Comparison of ENCODE assay signal across 1 fruit fly cellular context in the genomic region with DNA sequence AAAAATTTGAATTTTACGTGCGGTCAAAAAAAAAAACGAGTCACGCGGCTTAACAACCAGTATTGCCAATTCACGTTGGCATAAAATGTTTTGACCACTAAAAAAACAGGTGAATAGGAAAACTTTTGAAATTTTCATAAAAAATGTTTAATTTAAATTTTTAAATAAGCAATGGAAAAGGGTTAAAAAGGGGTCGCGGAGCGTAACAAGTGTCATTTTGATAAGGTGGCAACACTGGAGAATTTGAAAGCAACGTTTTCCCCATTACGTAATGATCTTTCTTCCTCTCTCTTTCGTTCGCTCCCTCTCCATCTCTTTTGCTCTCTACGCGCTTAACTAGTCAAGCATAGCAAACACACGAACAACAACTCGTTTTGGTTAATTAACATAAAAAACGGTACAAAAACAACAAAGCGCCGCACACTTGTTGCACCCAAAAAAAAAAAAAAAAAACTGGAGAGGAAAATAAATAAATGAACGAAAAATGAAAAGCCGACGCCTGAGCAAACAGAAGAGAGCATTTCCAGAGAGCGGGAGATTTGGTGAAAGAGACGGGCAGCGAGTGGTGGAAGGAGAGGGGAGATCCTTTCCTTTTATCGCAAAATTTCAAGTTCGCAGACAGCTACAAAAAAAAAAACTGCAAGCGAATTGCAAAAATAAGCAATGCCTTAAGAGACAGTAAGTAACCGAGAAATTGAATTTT.
TF ChIP-seq lines count a peak whose summit lies in the region.

No protein-coding gene starts in this region.

TF ChIP-seq in whole organism, embryonic, 481 proteins besides CTCF, POLR2A, EP300 and RAD21 (continued from another document and continues in another):
- peak; percentile 64 for TF ChIP-seq caup (GFP tag; optimal IDR thresholded peaks at IDR 0.05; lab: Kevin White, UChicago; ENCODE audit: severe bottlenecking)
- peak; percentile 67 for TF ChIP-seq CG9932 (GFP tag; IDR thresholded peaks at IDR 0.05; lab: Robert Waterston, UW)
- peak; percentile 4 for TF ChIP-seq CG7271 (tag; optimal IDR thresholded peaks at IDR 0.05; lab: Kevin White, UChicago)
- TF ChIP-seq Gsc (GFP tag; IDR thresholded peaks at IDR 0.05; lab: Robert Waterston, UW), result no peak
- no peak for TF ChIP-seq CG13287 (GFP tag; IDR thresholded peaks at IDR 0.05; lab: Robert Waterston, UW; ENCODE audit: partially characterized antibody)
- peak; percentile 40 for TF ChIP-seq BtbVII (GFP tag; optimal IDR thresholded peaks at IDR 0.05; lab: Kevin White, UChicago)
- TF ChIP-seq Side (GFP tag; optimal IDR thresholded peaks at IDR 0.05; lab: Kevin White, UChicago), result peak; percentile 57
- peak; percentile 27 for TF ChIP-seq CG16815 (GFP tag; optimal IDR thresholded peaks at IDR 0.05; lab: Kevin White, UChicago)
- peak; percentile 44 for TF ChIP-seq CG33557 (GFP tag; optimal IDR thresholded peaks at IDR 0.05; lab: Kevin White, UChicago)
- TF ChIP-seq CG5953 (GFP tag; IDR thresholded peaks at IDR 0.05; lab: Robert Waterston, UW), result peak; percentile 66
- TF ChIP-seq CG10321 (GFP tag; IDR thresholded peaks at IDR 0.05; lab: Robert Waterston, UW), result 0 out of 2 replicates have a peak, but pooled peaks have one; percentile 15
- peak; percentile 66 for TF ChIP-seq Nf-YA (GFP tag; IDR thresholded peaks at IDR 0.05; lab: Robert Waterston, UW)
- TF ChIP-seq trh (GFP tag; optimal IDR thresholded peaks at IDR 0.05; lab: Kevin White, UChicago), result peak; percentile 38
- TF ChIP-seq rib (GFP tag; IDR thresholded peaks at IDR 0.05; lab: Robert Waterston, UW), result no peak
- peak; percentile 53; the same call in 1 of the 3 replicates for TF ChIP-seq CG11695 (GFP tag; IDR thresholded peaks at IDR 0.05; lab: Robert Waterston, UW)
- TF ChIP-seq cg (GFP tag; optimal IDR thresholded peaks at IDR 0.05; lab: Kevin White, UChicago), result no peak
- no peak for TF ChIP-seq CG16813 (GFP tag; IDR thresholded peaks at IDR 0.05; lab: Robert Waterston, UW; ENCODE audit: partially characterized antibody)
- no peak for TF ChIP-seq Dref (GFP tag; IDR thresholded peaks at IDR 0.05; lab: Robert Waterston, UW)
- peak; percentile 45 for TF ChIP-seq CG9609 (GFP tag; optimal IDR thresholded peaks at IDR 0.05; lab: Kevin White, UChicago)
- no peak for TF ChIP-seq vnd (GFP tag; IDR thresholded peaks at IDR 0.05; lab: Robert Waterston, UW; ENCODE audit: partially characterized antibody)
- TF ChIP-seq Elba2 (GFP tag; optimal IDR thresholded peaks at IDR 0.05; lab: Kevin White, UChicago), result no peak
- TF ChIP-seq lov (optimal IDR thresholded peaks at IDR 0.05; lab: Kevin White, UChicago), result no peak
- TF ChIP-seq lov (GFP tag; IDR thresholded peaks at IDR 0.05; lab: Robert Waterston, UW), result no peak
- TF ChIP-seq repo (GFP tag; optimal IDR thresholded peaks at IDR 0.05; lab: Kevin White, UChicago), result peak; percentile 32
- TF ChIP-seq Fer3 (tag; optimal IDR thresholded peaks at IDR 0.05; lab: Kevin White, UChicago), result peak; percentile 63
- TF ChIP-seq CG1603 (tag; optimal IDR thresholded peaks at IDR 0.05; lab: Kevin White, UChicago), result peak; percentile 64
- TF ChIP-seq CG6683 (GFP tag; optimal IDR thresholded peaks at IDR 0.05; lab: Kevin White, UChicago), result peak; percentile 49
- TF ChIP-seq dati (GFP tag; IDR thresholded peaks at IDR 0.05; lab: Robert Waterston, UW), result 0 out of 2 replicates have a peak, but pooled peaks have one; percentile 52
- TF ChIP-seq NFAT (GFP tag; IDR thresholded peaks at IDR 0.05; lab: Robert Waterston, UW), result 0 out of 2 replicates have a peak, but pooled peaks have one; percentile 9
- peak; percentile 36; the same call in 1 of the 2 replicates for TF ChIP-seq CG31224 (GFP tag; IDR thresholded peaks at IDR 0.05; lab: Robert Waterston, UW)
- TF ChIP-seq al (GFP tag; IDR thresholded peaks at IDR 0.05; lab: Robert Waterston, UW), result 0 out of 2 replicates have a peak, but pooled peaks have one; percentile 30
- peak; percentile 73 for TF ChIP-seq ewg (GFP tag; optimal IDR thresholded peaks at IDR 0.05; lab: Kevin White, UChicago)
- TF ChIP-seq CG14050 (GFP tag; IDR thresholded peaks at IDR 0.05; lab: Robert Waterston, UW), result peak; percentile 66; the same call in 2 of the 3 replicates
- TF ChIP-seq CG7963 (GFP tag; IDR thresholded peaks at IDR 0.05; lab: Robert Waterston, UW; ENCODE audit: partially characterized antibody), result no peak
- peak; percentile 65; the same call in 1 of the 2 replicates for TF ChIP-seq CG14014 (GFP tag; IDR thresholded peaks at IDR 0.05; lab: Robert Waterston, UW)
- TF ChIP-seq Ptx1 (GFP tag; IDR thresholded peaks at IDR 0.05; lab: Robert Waterston, UW), result peak; percentile 83
- 0 out of 3 replicates have a peak, but pooled peaks have one; percentile 38 for TF ChIP-seq sr (GFP tag; IDR thresholded peaks at IDR 0.05; lab: Robert Waterston, UW)
- TF ChIP-seq CG1792 (GFP tag; optimal IDR thresholded peaks at IDR 0.05; lab: Kevin White, UChicago), result no peak
- TF ChIP-seq Asciz (GFP tag; optimal IDR thresholded peaks at IDR 0.05; lab: Kevin White, UChicago), result peak; percentile 86
- peak; percentile 70 for TF ChIP-seq ranshi (GFP tag; IDR thresholded peaks at IDR 0.05; lab: Robert Waterston, UW)
- peak; percentile 7 for TF ChIP-seq exex (tag; optimal IDR thresholded peaks at IDR 0.05; lab: Kevin White, UChicago)
- TF ChIP-seq Camta (GFP tag; optimal IDR thresholded peaks at IDR 0.05; lab: Kevin White, UChicago), result peak; percentile 61
- TF ChIP-seq br (optimal IDR thresholded peaks at IDR 0.05; lab: Kevin White, UChicago), result no peak
- TF ChIP-seq CG8089 (GFP tag; optimal IDR thresholded peaks at IDR 0.05; lab: Kevin White, UChicago), result peak; percentile 19
- peak; percentile 3 for TF ChIP-seq Dp (GFP tag; optimal IDR thresholded peaks at IDR 0.05; lab: Kevin White, UChicago)
- TF ChIP-seq slp2 (GFP tag; optimal IDR thresholded peaks at IDR 0.05; lab: Kevin White, UChicago), result peak; percentile 62
- TF ChIP-seq salm (tag; optimal IDR thresholded peaks at IDR 0.05; lab: Kevin White, UChicago), result peak; percentile 77
- TF ChIP-seq onecut (GFP tag; IDR thresholded peaks at IDR 0.05; lab: Robert Waterston, UW), result peak; percentile 63
- peak; percentile 71 for TF ChIP-seq Atf6 (GFP tag; IDR thresholded peaks at IDR 0.05; lab: Robert Waterston, UW)
- TF ChIP-seq z (GFP tag; IDR thresholded peaks at IDR 0.05; lab: Robert Waterston, UW), result peak; percentile 62; the same call in 1 of the 3 replicates
- peak; percentile 57; the same call in 1 of the 3 replicates for TF ChIP-seq Dbx (GFP tag; IDR thresholded peaks at IDR 0.05; lab: Robert Waterston, UW)
- TF ChIP-seq CG3995 (GFP tag; optimal IDR thresholded peaks at IDR 0.05; lab: Kevin White, UChicago), result peak; percentile 28
- TF ChIP-seq CG12236 (GFP tag; optimal IDR thresholded peaks at IDR 0.05; lab: Kevin White, UChicago), result peak; percentile 39
- no peak for TF ChIP-seq CG2129 (GFP tag; IDR thresholded peaks at IDR 0.05; lab: Robert Waterston, UW; ENCODE audit: partially characterized antibody)
- TF ChIP-seq org-1 (GFP tag; optimal IDR thresholded peaks at IDR 0.05; lab: Kevin White, UChicago), result peak; percentile 49
- peak; percentile 39 for TF ChIP-seq TFAM (GFP tag; optimal IDR thresholded peaks at IDR 0.05; lab: Kevin White, UChicago)
- peak; percentile 50 for TF ChIP-seq Atf3 (GFP tag; optimal IDR thresholded peaks at IDR 0.05; lab: Kevin White, UChicago)
- TF ChIP-seq dysf (GFP tag; IDR thresholded peaks at IDR 0.05; lab: Robert Waterston, UW), result peak; percentile 73
- no peak for TF ChIP-seq HmgD (GFP tag; optimal IDR thresholded peaks at IDR 0.05; lab: Kevin White, UChicago)
- TF ChIP-seq fd64A (GFP tag; optimal IDR thresholded peaks at IDR 0.05; lab: Kevin White, UChicago), result peak; percentile 26
- TF ChIP-seq CG7372 (GFP tag; IDR thresholded peaks at IDR 0.05; lab: Robert Waterston, UW), result peak; percentile 56; the same call in 1 of the 2 replicates
- peak; percentile 69; the same call in 2 of the 3 replicates for TF ChIP-seq CG11093 (GFP tag; IDR thresholded peaks at IDR 0.05; lab: Robert Waterston, UW)
- TF ChIP-seq CG34422 (GFP tag; IDR thresholded peaks at IDR 0.05; lab: Robert Waterston, UW), result peak; percentile 58; the same call in 1 of the 3 replicates
- peak; percentile 79 for TF ChIP-seq lmd (GFP tag; IDR thresholded peaks at IDR 0.05; lab: Robert Waterston, UW)
- peak; percentile 55; the same call in 1 of the 2 replicates for TF ChIP-seq CG8765 (GFP tag; IDR thresholded peaks at IDR 0.05; lab: Robert Waterston, UW)
- TF ChIP-seq Abd-B (GFP tag; optimal IDR thresholded peaks at IDR 0.05; lab: Kevin White, UChicago), result peak; percentile 59
- TF ChIP-seq E2f1 (GFP tag; IDR thresholded peaks at IDR 0.05; lab: Robert Waterston, UW), result peak; percentile 50; the same call in 1 of the 2 replicates
- TF ChIP-seq CG1832 (GFP tag; optimal IDR thresholded peaks at IDR 0.05; lab: Kevin White, UChicago), result no peak
- no peak for TF ChIP-seq CG3726 (GFP tag; IDR thresholded peaks at IDR 0.05; lab: Robert Waterston, UW)
- peak; percentile 8 for TF ChIP-seq CG10274 (GFP tag; optimal IDR thresholded peaks at IDR 0.05; lab: Kevin White, UChicago)
- TF ChIP-seq CG10654 (GFP tag; optimal IDR thresholded peaks at IDR 0.05; lab: Kevin White, UChicago), result peak; percentile 58
- TF ChIP-seq bcd (GFP tag; optimal IDR thresholded peaks at IDR 0.05; lab: Kevin White, UChicago), result peak; percentile 79
- TF ChIP-seq gem (tag; optimal IDR thresholded peaks at IDR 0.05; lab: Kevin White, UChicago), result peak; percentile 88
- TF ChIP-seq Taf1 (GFP tag; IDR thresholded peaks at IDR 0.05; lab: Robert Waterston, UW), result no peak
- peak; percentile 42; the same call in 1 of the 2 replicates for TF ChIP-seq MBD-R2 (GFP tag; IDR thresholded peaks at IDR 0.05; lab: Robert Waterston, UW)
- TF ChIP-seq CG6654 (GFP tag; optimal IDR thresholded peaks at IDR 0.05; lab: Kevin White, UChicago), result peak; percentile 49
- TF ChIP-seq CG17802 (tag; optimal IDR thresholded peaks at IDR 0.05; lab: Kevin White, UChicago), result peak; percentile 59
- TF ChIP-seq CG30431 (GFP tag; optimal IDR thresholded peaks at IDR 0.05; lab: Kevin White, UChicago), result peak; percentile 64
- peak; percentile 52 for TF ChIP-seq CG10959 (GFP tag; IDR thresholded peaks at IDR 0.05; lab: Robert Waterston, UW)
- TF ChIP-seq CG31441 (GFP tag; IDR thresholded peaks at IDR 0.05; lab: Robert Waterston, UW), result peak; percentile 85
- TF ChIP-seq wor (GFP tag; IDR thresholded peaks at IDR 0.05; lab: Robert Waterston, UW), result peak; percentile 76
- TF ChIP-seq CG9215 (GFP tag; IDR thresholded peaks at IDR 0.05; lab: Robert Waterston, UW), result 0 out of 2 replicates have a peak, but pooled peaks have one; percentile 16
- TF ChIP-seq CG4730 (GFP tag; IDR thresholded peaks at IDR 0.05; lab: Robert Waterston, UW), result peak; percentile 52; the same call in 1 of the 2 replicates
- peak; percentile 12; the same call in 1 of the 2 replicates for TF ChIP-seq gsb (GFP tag; IDR thresholded peaks at IDR 0.05; lab: Robert Waterston, UW)
- TF ChIP-seq Meics (GFP tag; optimal IDR thresholded peaks at IDR 0.05; lab: Kevin White, UChicago), result peak; percentile 66
- TF ChIP-seq CG31388 (GFP tag; optimal IDR thresholded peaks at IDR 0.05; lab: Kevin White, UChicago), result no peak
- TF ChIP-seq kah (GFP tag; optimal IDR thresholded peaks at IDR 0.05; lab: Kevin White, UChicago), result peak; percentile 78
- no peak for TF ChIP-seq tna (GFP tag; IDR thresholded peaks at IDR 0.05; lab: Robert Waterston, UW; ENCODE audit: partially characterized antibody)
- TF ChIP-seq fru (optimal IDR thresholded peaks at IDR 0.05; lab: Kevin White, UChicago), result no peak
- TF ChIP-seq shn (GFP tag; optimal IDR thresholded peaks at IDR 0.05; lab: Kevin White, UChicago), result peak; percentile 7
- TF ChIP-seq pan (optimal IDR thresholded peaks at IDR 0.05; lab: Kevin White, UChicago), result no peak
- peak in 1 of 2 experiments; percentile 82 for TF ChIP-seq pan (GFP tag; optimal IDR thresholded peaks at IDR 0.05 in 1 of 2, IDR thresholded peaks at IDR 0.05 in 1 of 2)
- peak in 1 of 2 experiments; percentile 82 for TF ChIP-seq Eip74EF (GFP tag; optimal IDR thresholded peaks at IDR 0.05; lab: Kevin White, UChicago)
- TF ChIP-seq Sox102F (GFP tag; optimal IDR thresholded peaks at IDR 0.05; lab: Kevin White, UChicago), result peak; percentile 92
- no peak for TF ChIP-seq Doc2 (GFP tag; IDR thresholded peaks at IDR 0.05; lab: Robert Waterston, UW)
- no peak for TF ChIP-seq hth (optimal IDR thresholded peaks at IDR 0.05; lab: Kevin White, UChicago)
- TF ChIP-seq run (tag; optimal IDR thresholded peaks at IDR 0.05; lab: Kevin White, UChicago), result peak; percentile 90
- peak; percentile 50 for TF ChIP-seq crc (GFP tag; optimal IDR thresholded peaks at IDR 0.05; lab: Kevin White, UChicago)
- TF ChIP-seq schlank (tag; optimal IDR thresholded peaks at IDR 0.05; lab: Kevin White, UChicago), result no peak
- TF ChIP-seq vvl (GFP tag; IDR thresholded peaks at IDR 0.05; lab: Robert Waterston, UW), result peak; percentile 91
- TF ChIP-seq Bgb (GFP tag; IDR thresholded peaks at IDR 0.05; lab: Robert Waterston, UW; ENCODE audit: partially characterized antibody), result no peak
- peak; percentile 41 for TF ChIP-seq pho (GFP tag; optimal IDR thresholded peaks at IDR 0.05; lab: Kevin White, UChicago)
- TF ChIP-seq CG1024 (GFP tag; IDR thresholded peaks at IDR 0.05; lab: Robert Waterston, UW), result peak; percentile 64
- TF ChIP-seq Awh (GFP tag; IDR thresholded peaks at IDR 0.05; lab: Robert Waterston, UW), result peak; percentile 69
- TF ChIP-seq Oaz (GFP tag; IDR thresholded peaks at IDR 0.05; lab: Robert Waterston, UW), result peak; percentile 21; the same call in 1 of the 2 replicates
- peak; percentile 74 for TF ChIP-seq CG12071 (GFP tag; optimal IDR thresholded peaks at IDR 0.05; lab: Kevin White, UChicago)
- peak; percentile 21; the same call in 1 of the 2 replicates for TF ChIP-seq wdn (GFP tag; IDR thresholded peaks at IDR 0.05; lab: Robert Waterston, UW)
- peak; percentile 74; the same call in 1 of the 3 replicates for TF ChIP-seq otp (GFP tag; IDR thresholded peaks at IDR 0.05; lab: Robert Waterston, UW)
- TF ChIP-seq phol (tag; optimal IDR thresholded peaks at IDR 0.05; lab: Kevin White, UChicago), result peak; percentile 88
- peak; percentile 62 for TF ChIP-seq Aef1 (GFP tag; IDR thresholded peaks at IDR 0.05; lab: Robert Waterston, UW)
- TF ChIP-seq gcm (GFP tag; optimal IDR thresholded peaks at IDR 0.05; lab: Kevin White, UChicago), result peak; percentile 78
- TF ChIP-seq psq (GFP tag; optimal IDR thresholded peaks at IDR 0.05; lab: Kevin White, UChicago), result peak; percentile 34
- TF ChIP-seq CG14710 (tag; optimal IDR thresholded peaks at IDR 0.05; lab: Kevin White, UChicago), result peak; percentile 85
- peak; percentile 22 for TF ChIP-seq da (GFP tag; optimal IDR thresholded peaks at IDR 0.05; lab: Kevin White, UChicago)
- peak; percentile 67 for TF ChIP-seq CG12155 (GFP tag; optimal IDR thresholded peaks at IDR 0.05; lab: Kevin White, UChicago)
- TF ChIP-seq CG18262 (tag; optimal IDR thresholded peaks at IDR 0.05; lab: Kevin White, UChicago), result peak; percentile 78
- no peak for TF ChIP-seq Dfd (GFP tag; optimal IDR thresholded peaks at IDR 0.05; lab: Kevin White, UChicago)
- no peak for TF ChIP-seq ham (GFP tag; IDR thresholded peaks at IDR 0.05; lab: Robert Waterston, UW)
